Fruit fly (Drosophila melanogaster): ENCODE data around the gene CG10576.
A peak's percentile ranks its signal among the peaks of the same experiment; 100 is the strongest.

Gene CG10576

DNA sequence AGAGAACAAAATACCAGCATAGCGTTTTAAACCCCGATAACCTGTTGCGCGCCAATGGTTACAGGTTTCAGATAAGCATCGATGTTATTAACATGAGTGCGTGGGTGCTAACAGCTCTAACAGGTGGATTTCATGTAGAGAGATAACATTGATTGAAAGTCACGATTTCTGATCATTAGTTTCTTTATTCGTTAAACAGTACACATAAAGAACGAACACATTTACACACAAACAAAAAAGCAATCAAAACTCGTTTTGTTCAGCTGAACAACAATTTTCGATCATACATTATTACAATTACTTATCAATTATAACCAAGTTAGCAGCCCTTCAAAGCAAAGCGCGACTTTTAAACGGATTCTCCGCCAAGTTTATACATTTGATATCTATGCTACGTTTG is 24.2 kb upstream of the CG10576 start:
- TF ChIP-seq CG8478 (optimal IDR thresholded peaks at IDR 0.05), result no peak
- TF ChIP-seq CTCF (optimal IDR thresholded peaks at IDR 0.05), result no peak

DNA sequence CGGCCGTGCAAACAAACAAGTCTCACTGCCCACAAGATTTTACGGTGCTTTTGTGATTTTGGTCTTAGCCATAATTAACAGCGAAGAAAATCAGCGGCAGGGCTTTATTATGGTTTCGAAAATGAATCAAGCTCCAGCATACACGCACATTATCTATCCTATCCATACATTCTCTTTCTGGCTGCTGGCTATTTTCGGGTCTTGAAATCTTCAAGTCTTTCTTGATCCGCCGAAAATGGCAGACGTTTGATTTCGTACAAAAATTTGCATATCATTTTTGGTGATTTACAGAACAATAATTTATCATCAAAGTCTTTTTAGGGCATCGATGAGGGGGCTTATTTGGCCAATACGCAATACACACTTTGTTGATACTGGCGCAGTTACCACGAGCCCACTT is 23.3 kb upstream of the CG10576 start:
- TF ChIP-seq CG8478 (optimal IDR thresholded peaks at IDR 0.05), result no peak
- TF ChIP-seq CTCF (optimal IDR thresholded peaks at IDR 0.05), result no peak

DNA sequence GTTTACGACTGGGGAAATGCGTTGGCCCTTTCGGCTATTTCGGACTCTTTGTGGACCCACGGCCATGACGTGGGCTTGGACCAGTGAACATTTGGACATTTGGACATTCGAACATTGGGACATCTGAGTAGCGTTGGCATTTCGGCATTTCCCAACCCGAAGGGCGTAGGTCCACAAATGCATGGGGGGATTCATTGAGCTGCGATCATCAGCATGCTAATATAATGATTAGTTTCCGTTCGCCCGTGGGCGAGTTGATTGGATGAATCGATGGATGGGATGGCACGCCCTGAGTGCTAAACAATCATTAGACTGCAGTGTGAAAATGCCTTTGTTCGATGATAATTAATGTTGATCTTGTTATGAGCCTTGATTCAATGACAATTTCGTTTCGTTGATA is 22.0 kb upstream of the CG10576 start:
- TF ChIP-seq CG8478 (optimal IDR thresholded peaks at IDR 0.05) (no peak), CTCF (optimal IDR thresholded peaks at IDR 0.05) (no peak)

DNA sequence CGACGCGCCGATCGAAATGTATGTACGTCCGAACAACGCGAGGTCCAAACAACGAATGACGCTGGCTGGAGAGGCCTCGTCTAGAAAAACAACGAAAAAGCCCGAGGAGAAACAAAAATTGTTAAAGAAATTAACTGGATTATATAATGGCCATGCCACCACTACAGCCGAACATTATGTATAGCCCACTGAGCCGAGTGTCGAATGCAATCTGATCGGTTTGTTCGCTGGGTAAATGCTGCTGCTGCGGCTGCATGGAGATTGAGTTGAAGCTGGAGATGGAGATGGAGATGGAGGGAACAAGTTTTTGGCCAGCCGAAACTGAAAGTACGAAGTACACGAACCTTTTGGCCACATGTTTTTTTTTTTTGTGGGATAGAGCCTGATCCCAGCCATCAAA is 21.1 kb upstream of the CG10576 start, which contains the start of gene Cralbp:
Cralbp (minus strand) TSS at position 115 of the 400 bp plus-strand sequence.
- no peak for TF ChIP-seq CTCF (optimal IDR thresholded peaks at IDR 0.05)
- no peak for TF ChIP-seq CG8478 (optimal IDR thresholded peaks at IDR 0.05)

DNA sequence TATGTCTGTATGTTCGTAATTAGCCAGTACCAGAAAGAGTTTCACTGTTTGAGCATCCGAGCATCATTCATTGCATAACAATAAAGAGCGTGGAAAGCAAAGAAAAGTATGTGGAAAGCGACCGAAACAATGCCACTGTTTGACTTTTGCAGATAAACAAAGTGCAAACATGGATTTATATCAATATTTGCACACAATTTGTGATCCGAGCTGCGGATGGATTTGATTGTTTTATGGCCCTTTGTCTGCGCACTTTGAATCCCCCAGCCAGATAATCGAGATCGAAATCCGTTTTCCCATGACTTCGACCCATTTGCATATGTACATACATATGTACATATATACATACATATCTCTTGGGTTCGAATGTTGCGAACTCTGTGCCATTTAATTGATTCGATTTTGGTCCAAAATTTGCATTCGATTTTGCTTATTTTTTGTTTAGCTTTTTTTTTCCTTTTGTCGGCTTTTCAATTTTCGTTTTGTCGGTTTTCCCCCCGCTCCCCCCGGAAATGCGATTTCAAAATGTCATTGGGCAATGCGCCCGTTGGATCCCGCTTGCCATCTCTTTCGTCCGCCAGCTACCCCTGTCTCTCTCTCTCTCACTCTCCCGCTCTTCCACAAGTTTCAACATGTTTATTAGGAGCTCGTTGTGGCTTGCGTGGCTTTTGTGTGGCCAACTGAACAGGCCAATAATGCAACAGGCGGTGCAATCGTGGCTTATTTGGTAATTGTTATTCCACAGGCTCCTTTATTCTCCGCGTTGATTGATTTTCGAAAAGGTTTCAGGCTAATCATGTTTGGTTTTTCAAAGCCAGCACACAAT is 19.9 kb upstream of the CG10576 start:
- TF ChIP-seq CTCF (optimal IDR thresholded peaks at IDR 0.05) (no peak), CG8478 (optimal IDR thresholded peaks at IDR 0.05) (no peak)

DNA sequence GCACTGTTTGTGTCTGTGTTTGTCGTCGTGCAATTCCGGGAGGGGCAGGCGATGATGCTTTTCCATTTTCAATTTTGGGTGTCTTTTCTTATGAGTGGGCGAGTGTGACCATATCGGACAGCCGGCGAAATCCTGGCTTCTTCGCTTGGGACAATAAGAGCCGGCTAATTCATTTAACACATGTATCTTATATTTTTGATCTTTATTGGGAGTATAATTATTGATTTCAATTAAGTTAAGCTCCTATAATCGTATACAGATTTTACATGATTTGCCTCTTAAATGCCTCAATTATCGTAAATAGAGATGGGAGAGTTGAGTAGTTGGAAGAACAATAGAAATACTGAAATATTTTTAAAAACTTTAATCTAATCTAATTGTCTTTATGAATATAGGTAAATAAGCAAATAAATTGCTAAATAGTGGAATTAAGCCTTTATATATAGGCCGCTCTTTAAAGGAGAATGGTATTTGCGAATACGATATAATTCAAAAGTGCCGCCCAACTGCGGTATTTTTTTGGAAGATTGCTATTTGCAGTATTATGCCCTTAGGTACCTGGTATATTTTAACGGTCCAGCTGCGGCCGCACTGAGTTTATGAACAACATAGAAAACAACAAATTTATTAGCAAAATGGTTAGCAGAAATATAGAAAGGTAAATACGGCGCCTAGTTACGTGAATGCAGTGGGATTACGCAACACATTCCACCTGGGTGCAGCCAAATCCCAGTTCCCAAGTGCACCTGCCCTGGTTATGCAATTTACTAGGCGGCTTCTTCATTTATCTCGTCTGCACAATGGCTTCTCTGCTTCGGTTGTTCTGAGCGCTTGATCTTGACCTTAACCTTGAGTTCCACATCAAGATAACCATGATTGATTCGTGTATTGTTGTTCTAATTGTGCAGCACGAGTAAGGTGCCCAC is 14.2 kb upstream of the CG10576 start, which contains the start of the genes Myt1, PGRP-LD and Pmi:
Myt1 (minus strand) TSS at position 116 of the 926 bp plus-strand sequence.
PGRP-LD (plus strand) TSS at position 576 of the 926 bp plus-strand sequence.
Pmi (plus strand) TSS at position 576 of the 926 bp plus-strand sequence.
- TF ChIP-seq CTCF (optimal IDR thresholded peaks at IDR 0.05) (no peak), CG8478 (optimal IDR thresholded peaks at IDR 0.05) (no peak)

- TF ChIP-seq CG8478 (optimal IDR thresholded peaks at IDR 0.05), result no peak
- TF ChIP-seq CTCF (optimal IDR thresholded peaks at IDR 0.05), result no peak
These were observed 11.6 kb upstream of the CG10576 start, which contains the start of gene vito for dm6 chr3L:5777114-5777513. Gene vito (minus strand): TSS chr3L:5777333.

- TF ChIP-seq CG8478 (optimal IDR thresholded peaks at IDR 0.05) (no peak), CTCF (optimal IDR thresholded peaks at IDR 0.05) (no peak)
These were observed 9.3 kb upstream of the CG10576 start for dm6 chr3L:5774782-5775181.

- no peak for TF ChIP-seq CG8478 (optimal IDR thresholded peaks at IDR 0.05)
- TF ChIP-seq CTCF (optimal IDR thresholded peaks at IDR 0.05), result peak; percentile 38 to 61
These were observed 5.4 kb upstream of the CG10576 start for dm6 chr3L:5770817-5771425.

DNA sequence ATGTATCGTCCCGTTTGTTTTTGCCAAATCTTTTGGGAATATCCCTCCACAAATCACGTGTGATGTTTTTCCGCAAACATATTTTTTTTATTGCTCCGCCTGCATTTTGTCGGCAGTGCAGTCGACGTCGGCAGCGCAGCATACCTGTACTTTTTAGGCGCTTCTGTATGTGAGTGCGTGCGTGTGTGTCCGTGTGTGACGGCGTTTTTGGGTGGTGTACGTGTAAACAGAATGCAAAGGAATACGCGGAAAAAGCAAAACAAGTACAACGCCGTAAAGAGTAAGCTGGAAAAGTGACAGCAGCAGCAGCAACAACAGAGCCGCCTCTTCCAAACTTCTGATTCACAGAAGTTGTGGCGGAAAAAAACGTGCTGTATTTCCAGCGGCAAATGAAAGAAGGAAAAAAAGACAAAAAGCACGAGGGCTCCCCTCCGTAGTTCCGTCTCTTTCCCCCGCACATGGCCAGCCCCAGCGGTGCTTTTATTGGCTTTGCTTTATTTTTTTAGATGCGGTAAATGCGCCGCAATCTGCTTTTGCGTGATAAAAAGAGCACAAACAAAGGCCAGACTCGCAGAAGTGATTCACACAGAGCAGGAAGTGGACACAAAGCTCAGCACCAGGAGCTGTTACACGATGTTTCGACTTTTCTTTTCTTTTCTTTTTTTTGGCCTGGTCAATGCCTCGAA is 4.8 kb upstream of the CG10576 start:
- TF ChIP-seq CG8478 (optimal IDR thresholded peaks at IDR 0.05), result no peak
- no peak for TF ChIP-seq CTCF (optimal IDR thresholded peaks at IDR 0.05)

- TF ChIP-seq CG8478 (optimal IDR thresholded peaks at IDR 0.05) (no peak), CTCF (optimal IDR thresholded peaks at IDR 0.05) (peak in 1 of 2 experiments; percentile 6)
These were observed 3.3 kb upstream of the CG10576 start, which contains the start of the genes Ppat-Dpck and scny for dm6 chr3L:5768532-5769497. Gene Ppat-Dpck (minus strand): TSS chr3L:5768794. Gene scny (plus strand): TSS chr3L:5769002.

DNA sequence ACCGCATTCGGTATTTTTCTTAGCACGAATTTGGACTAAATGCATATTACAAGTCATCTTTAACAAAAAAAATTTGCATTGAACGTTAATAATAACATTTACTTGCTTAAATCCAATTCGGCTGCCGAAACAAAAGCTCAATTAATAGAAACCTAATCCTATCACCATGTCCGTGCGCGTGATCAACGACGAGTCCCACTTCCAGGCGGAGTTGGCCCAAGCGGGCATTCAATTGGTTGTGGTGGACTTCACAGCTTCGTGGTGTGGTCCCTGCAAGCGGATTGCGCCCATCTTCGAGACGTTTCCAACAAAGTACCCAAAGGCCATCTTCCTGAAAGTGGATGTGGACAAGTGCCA is 320 bp upstream of the CG10576 start, which contains the start of gene Txl:
Txl (plus strand) TSS at position 3 of the 357 bp plus-strand sequence.
- TF ChIP-seq CG8478 (optimal IDR thresholded peaks at IDR 0.05) (no peak), CTCF (optimal IDR thresholded peaks at IDR 0.05) (no peak)

Data from S2 (cell line).